Worm (Caenorhabditis elegans): ENCODE data around the gene ifd-2.

The ifd-2 gene

ce11 chrX:845443-845842 is 29.7 kb upstream of the ifd-2 start (continued):
- no peak for TF ChIP-seq cey-2 (tag; optimal IDR thresholded peaks at IDR 0.05; ENCODE audit: borderline replicate concordance, insufficient read depth)
- TF ChIP-seq mdt-29 (GFP tag; IDR thresholded peaks at IDR 0.05), result no peak
- TF ChIP-seq hlh-11 (tag; optimal IDR thresholded peaks at IDR 0.05), result no peak
- no peak for TF ChIP-seq lin-1 (GFP tag; IDR thresholded peaks at IDR 0.05)

DNA sequence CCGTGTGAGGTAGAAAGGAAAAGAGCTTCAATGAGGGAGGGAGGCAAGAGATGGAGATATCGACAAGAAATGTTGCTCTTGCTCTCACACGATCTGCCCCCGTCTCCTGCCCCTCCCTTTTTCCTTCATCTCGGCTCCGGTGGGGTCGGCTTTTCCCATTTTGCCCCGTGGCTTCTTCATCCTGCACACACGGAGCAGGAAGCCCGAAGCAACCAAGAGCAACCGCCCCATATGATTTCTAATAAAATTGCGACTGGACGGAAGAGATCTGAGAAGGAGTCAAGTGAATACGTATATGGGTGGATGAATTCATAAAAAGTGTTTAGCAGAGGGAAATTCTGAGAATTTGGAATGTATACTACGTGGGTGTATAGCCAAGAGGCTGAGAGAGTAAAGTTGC is 28.9 kb upstream of the ifd-2 start:
- TF ChIP-seq duxl-1 (tag; optimal IDR thresholded peaks at IDR 0.05; ENCODE audit: poor library complexity) (no peak), nhr-11 (tag; optimal IDR thresholded peaks at IDR 0.05) (peak; percentile 12), set-16 (GFP tag; IDR thresholded peaks at IDR 0.05) (peak; percentile 80), aha-1 (tag) (peak; percentile 61), madf-9 (GFP tag; conservative IDR thresholded peaks at IDR 0.05) (no peak), dmd-9 (GFP tag; IDR thresholded peaks at IDR 0.05) (0 out of 2 replicates have a peak, but pooled peaks have one; percentile 29), madf-5 (GFP tag; IDR thresholded peaks at IDR 0.05) (0 out of 4 replicates have a peak, but pooled peaks of 1 of the 2 experiments have one; percentile 20), ctbp-1 (GFP tag; IDR thresholded peaks at IDR 0.05) (peak; percentile 58; the same call in 1 of the 2 replicates), hlh-30 (tag; optimal IDR thresholded peaks at IDR 0.05; ENCODE audit: insufficient read depth) (no peak)

ce11 chrX:841393-841792 is 25.7 kb upstream of the ifd-2 start, which contains the start of gene F39H12.3:
F39H12.3 (minus strand) TSS chrX:841493.
- TF ChIP-seq ama-1 (optimal IDR thresholded peaks at IDR 0.05), result no peak
- no peak for TF ChIP-seq Y105C5A.15 (GFP tag; IDR thresholded peaks at IDR 0.05)
- TF ChIP-seq nhr-25 (tag; optimal IDR thresholded peaks at IDR 0.05; ENCODE audit: borderline replicate concordance, insufficient read depth), result no peak
- no peak for TF ChIP-seq cey-2 (tag; optimal IDR thresholded peaks at IDR 0.05; ENCODE audit: borderline replicate concordance, insufficient read depth)
- TF ChIP-seq fkh-10 (GFP tag; optimal IDR thresholded peaks at IDR 0.05), result no peak
- no peak for TF ChIP-seq snpc-1.2 (GFP tag; IDR thresholded peaks at IDR 0.05)
- no peak for TF ChIP-seq zag-1 (tag; optimal IDR thresholded peaks at IDR 0.05)
- TF ChIP-seq nhr-48 (tag; optimal IDR thresholded peaks at IDR 0.05), result no peak
- no peak for TF ChIP-seq tag-97 (GFP tag; IDR thresholded peaks at IDR 0.05)
- no peak for TF ChIP-seq spr-3 (GFP tag; optimal IDR thresholded peaks at IDR 0.05)
- TF ChIP-seq hif-1 (tag; optimal IDR thresholded peaks at IDR 0.05), result no peak
- TF ChIP-seq zip-2 (tag; optimal IDR thresholded peaks at IDR 0.05), result no peak

- TF ChIP-seq pha-4 (GFP tag; IDR thresholded peaks at IDR 0.05), result no peak
- no peak for TF ChIP-seq pha-4 (tag; optimal IDR thresholded peaks at IDR 0.05)
- no peak for TF ChIP-seq Y105C5A.15 (GFP tag; IDR thresholded peaks at IDR 0.05)
- TF ChIP-seq mxl-2 (GFP tag; conservative IDR thresholded peaks at IDR 0.05), result no peak
- no peak for TF ChIP-seq sdz-12 (GFP tag; optimal IDR thresholded peaks at IDR 0.05)
- TF ChIP-seq ceh-44 (GFP tag; IDR thresholded peaks at IDR 0.05), result no peak
- no peak for TF ChIP-seq lin-15B (tag; optimal IDR thresholded peaks at IDR 0.05)
These were observed 18.7 kb upstream of the ifd-2 start, which contains the start of gene F39H12.1 for ce11 chrX:834478-834877. F39H12.1 (plus strand) TSS chrX:834778.

DNA sequence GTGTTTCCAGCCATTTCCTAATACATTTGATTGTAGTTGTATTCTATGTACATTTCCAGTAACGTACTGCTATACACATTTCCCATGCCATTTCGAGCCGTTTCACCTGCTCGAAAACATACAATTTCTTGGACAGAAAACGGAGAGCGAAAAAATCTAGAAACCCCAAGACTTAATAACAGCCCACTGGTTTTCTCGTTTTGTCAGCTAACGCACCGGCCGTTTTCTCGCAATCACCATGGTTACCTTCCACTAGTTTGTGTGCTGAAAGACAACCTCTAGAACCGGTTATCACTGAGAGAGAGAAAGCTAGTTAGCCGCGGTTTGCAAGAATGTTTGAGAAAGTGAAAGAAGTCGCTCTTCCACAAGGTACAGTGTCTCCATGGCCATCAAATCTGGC is 14.5 kb upstream of the ifd-2 start:
- TF ChIP-seq nhr-41 (GFP tag; IDR thresholded peaks at IDR 0.05) (no peak), aha-1 (tag) (peak; percentile 60), egl-27 (tag; optimal IDR thresholded peaks at IDR 0.05) (no peak), fkh-10 (GFP tag; optimal IDR thresholded peaks at IDR 0.05) (no peak)

Data from whole organism, L4 larva.